Fruit fly (Drosophila melanogaster) whole organism, embryonic: ENCODE results near the gene CG15439.

Source experiments
- CG4854 ChIP-seq: fragments of 200-800 bp; sonication (Bioruptor generic); optimal IDR thresholded peaks from 2 replicates; lab custom pipeline; 2016; ENCODE audit warnings: missing biosample characterization, missing genetic modification characterization, inconsistent platforms
- pan ChIP-seq, 4 experiments: fragments of >200 bp in 3 of 4; fragments of 200-800 bp in 1 of 4; sonication (Bioruptor generic) in 1 of 4; optimal IDR thresholded peaks in 3 of 4; IDR thresholded peaks in 1 of 4; 2 replicates each; pipeline versions ENCODE4 v1.3.6 to Lab custom; 2017 to 2022; ENCODE audit warnings: missing biosample characterization in 2 of 4, missing genetic modification characterization in 2 of 4, mixed read lengths in 1 of 4
- tio ChIP-seq: fragments of 200-800 bp; sonication (Bioruptor generic); optimal IDR thresholded peaks from 2 replicates; lab custom pipeline; 2017; ENCODE audit warnings: missing biosample characterization, missing genetic modification characterization, inconsistent platforms

- TF ChIP-seq CG4854 (GFP tag; lab: Kevin White, UChicago) (no peak), pan (optimal IDR thresholded peaks at IDR 0.05; lab: Kevin White, UChicago) (no peak), pan (GFP tag; optimal IDR thresholded peaks at IDR 0.05 in 1 of 2, IDR thresholded peaks at IDR 0.05 in 1 of 2) (no peak), tio (GFP tag; lab: Kevin White, UChicago) (no peak)
Measured at dm6 chr2L:4463323-4463722, 10.5 kb upstream of the CG15439 start, which contains the start of the genes CG15443 and Paris.
